Fruit fly (Drosophila melanogaster) whole organism, embryonic: Measurements from ENCODE around the gene gcm.

Source experiments
- CG10209 ChIP-seq: fragments of 200-800 bp; sonication (Bioruptor generic); optimal IDR thresholded peaks from 3 replicates; lab custom pipeline; 2017; ENCODE audit warnings: missing biosample characterization, mild to moderate bottlenecking, missing genetic modification characterization, missing genetic modification reagents
- CG10979 ChIP-seq: fragments of 200-800 bp; sonication (Bioruptor generic); optimal IDR thresholded peaks from 2 replicates; lab custom pipeline; 2018; ENCODE audit warnings: missing biosample characterization, mild to moderate bottlenecking, missing genetic modification characterization, moderate library complexity
- CG11504 ChIP-seq: fragments of 200-800 bp; sonication (Bioruptor generic); optimal IDR thresholded peaks from 3 replicates; lab custom pipeline; 2019; ENCODE audit warnings: missing biosample characterization, mild to moderate bottlenecking, missing genetic modification characterization, moderate library complexity
- CG12104 ChIP-seq: fragments of 200-800 bp; sonication (Bioruptor generic); optimal IDR thresholded peaks from 3 replicates; lab custom pipeline; 2016; ENCODE audit warnings: missing biosample characterization, missing genetic modification characterization
- CG12155 ChIP-seq: fragments of 200-800 bp; sonication (Bioruptor generic); optimal IDR thresholded peaks from 3 replicates; lab custom pipeline; 2016; ENCODE audit warnings: missing biosample characterization, missing genetic modification characterization
- CG12299 ChIP-seq: fragments of 200-800 bp; sonication (Bioruptor generic); optimal IDR thresholded peaks from 2 replicates; lab custom pipeline; 2018; ENCODE audit warnings: missing biosample characterization, mild to moderate bottlenecking, missing genetic modification characterization
- CG15269 ChIP-seq: fragments of 200-800 bp; sonication (Bioruptor generic); optimal IDR thresholded peaks from 2 replicates; lab custom pipeline; 2018; ENCODE audit warnings: missing biosample characterization, mild to moderate bottlenecking, missing genetic modification characterization, moderate library complexity
- CG16815 ChIP-seq: fragments of 200-800 bp; sonication (Bioruptor generic); optimal IDR thresholded peaks from 3 replicates; lab custom pipeline; 2017; ENCODE audit warnings: missing biosample characterization, mild to moderate bottlenecking, missing genetic modification characterization
- CG17385 ChIP-seq: fragments of 200-800 bp; sonication (Bioruptor generic); optimal IDR thresholded peaks from 3 replicates; lab custom pipeline; 2018; ENCODE audit warnings: missing biosample characterization, mild to moderate bottlenecking, missing genetic modification characterization
- CG17568 ChIP-seq: fragments of 200-800 bp; sonication (Bioruptor generic); optimal IDR thresholded peaks from 2 replicates; lab custom pipeline; 2018; ENCODE audit warnings: missing biosample characterization, mild to moderate bottlenecking, missing genetic modification characterization, moderate library complexity
- CG18476 ChIP-seq: fragments of 200-800 bp; sonication (Bioruptor generic); optimal IDR thresholded peaks from 2 replicates; lab custom pipeline; 2016; ENCODE audit warnings: missing biosample characterization, mild to moderate bottlenecking, missing genetic modification characterization
- CG3281 ChIP-seq: fragments of 200-800 bp; sonication (Bioruptor generic); optimal IDR thresholded peaks from 3 replicates; lab custom pipeline; 2017; ENCODE audit warnings: missing biosample characterization, mild to moderate bottlenecking, missing genetic modification characterization
- CG3407 ChIP-seq: fragments of 200-800 bp; sonication (Bioruptor generic); optimal IDR thresholded peaks from 2 replicates; lab custom pipeline; 2018; ENCODE audit warnings: missing biosample characterization, mild to moderate bottlenecking, missing genetic modification characterization
- CG3726 ChIP-seq: fragments of 200-800 bp; sonication (Bioruptor generic); IDR thresholded peaks from 3 replicates; pipeline ENCODE4, ENCODE4 v1.3.6; 2022; ENCODE audit warnings: missing biosample characterization, missing genetic modification characterization
- CG4617 ChIP-seq: fragments of 200-800 bp; sonication (Bioruptor generic); optimal IDR thresholded peaks from 3 replicates; lab custom pipeline; 2016; ENCODE audit warnings: missing biosample characterization, missing genetic modification characterization, borderline replicate concordance
- CG7839 ChIP-seq: fragments of 200-800 bp; sonication (Bioruptor generic); optimal IDR thresholded peaks from 3 replicates; lab custom pipeline; 2018; ENCODE audit warnings: missing biosample characterization, mild to moderate bottlenecking, missing genetic modification characterization, moderate library complexity
- CG8359 ChIP-seq: fragments of 200-800 bp; sonication (Bioruptor generic); optimal IDR thresholded peaks from 2 replicates; lab custom pipeline; 2017; ENCODE audit warnings: missing biosample characterization, mild to moderate bottlenecking, missing genetic modification characterization, borderline replicate concordance
- CG8388 ChIP-seq: fragments of 200-800 bp; sonication (Bioruptor generic); optimal IDR thresholded peaks from 2 replicates; lab custom pipeline; 2019; ENCODE audit warnings: missing biosample characterization, mild to moderate bottlenecking, missing genetic modification characterization, moderate library complexity
- CG8478 ChIP-seq: fragments of >200 bp; optimal IDR thresholded peaks from 2 replicates; lab custom pipeline; 2018
- CoRest ChIP-seq: fragments of 200-800 bp; sonication (Bioruptor generic); optimal IDR thresholded peaks from 3 replicates; lab custom pipeline; 2018; ENCODE audit warnings: missing biosample characterization, mild to moderate bottlenecking, missing genetic modification characterization, moderate library complexity
- D ChIP-seq, 2 experiments: fragments of 200-800 bp in 1 of 2; fragments of >200 bp in 1 of 2; sonication (Bioruptor generic) in 1 of 2; optimal IDR thresholded peaks; 2 replicates in 1 of 2; 3 replicates in 1 of 2; lab custom pipeline; 2017; ENCODE audit warnings: mild to moderate bottlenecking in 1 of 2, missing biosample characterization in 1 of 2, missing genetic modification characterization in 1 of 2, missing genetic modification reagents in 1 of 2
- D19A ChIP-seq: fragments of 200-800 bp; optimal IDR thresholded peaks from 3 replicates; lab custom pipeline; 2019; ENCODE audit warnings: missing biosample characterization, mild to moderate bottlenecking, missing genetic modification characterization, moderate library complexity
- Dad ChIP-seq: fragments of 200-800 bp; sonication (Bioruptor generic); optimal IDR thresholded peaks from 3 replicates; lab custom pipeline; 2016; ENCODE audit warnings: missing biosample characterization, missing genetic modification characterization
- Dp ChIP-seq: fragments of 200-800 bp; sonication (Bioruptor generic); optimal IDR thresholded peaks from 2 replicates; lab custom pipeline; 2018; ENCODE audit warnings: missing biosample characterization, mild to moderate bottlenecking, missing genetic modification characterization, moderate library complexity
- Ets65A ChIP-seq: fragments of 200-800 bp; sonication (Bioruptor generic); peaks from one replicate; lab custom pipeline; 2016; ENCODE audit warnings: missing biosample characterization, missing genetic modification characterization
- HLH4C ChIP-seq: fragments of 200-800 bp; sonication (Bioruptor generic); IDR thresholded peaks from 3 replicates; pipeline ENCODE4 v1.3.6; 2022; ENCODE audit warnings: missing biosample characterization, missing genetic modification characterization; ENCODE audit not compliant: partially characterized antibody
- HmgZ ChIP-seq: fragments of 200-800 bp; sonication (Bioruptor generic); optimal IDR thresholded peaks from 2 replicates; lab custom pipeline; 2018; ENCODE audit warnings: missing biosample characterization, mild to moderate bottlenecking, missing genetic modification characterization
- Hr78 ChIP-seq, 2 experiments: fragments of 200-800 bp in 1 of 2; fragments of >200 bp in 1 of 2; sonication (Bioruptor generic) in 1 of 2; optimal IDR thresholded peaks; 2 replicates each; lab custom pipeline; 2017 to 2019; ENCODE audit warnings: missing biosample characterization in 2 of 2, missing genetic modification characterization in 2 of 2, mild to moderate bottlenecking in 1 of 2, moderate library complexity in 1 of 2
- MBD-R2 ChIP-seq: fragments of 200-800 bp; sonication (Bioruptor generic); IDR thresholded peaks from 2 replicates; pipeline ENCODE4 v1.3.6; 2022; ENCODE audit warnings: missing biosample characterization, missing genetic modification characterization
- Meics ChIP-seq: fragments of 200-800 bp; sonication (Bioruptor generic); optimal IDR thresholded peaks from 2 replicates; lab custom pipeline; 2017; ENCODE audit warnings: missing biosample characterization, mild to moderate bottlenecking, missing genetic modification characterization
- Nf-YA ChIP-seq: fragments of 200-800 bp; sonication (Bioruptor generic); IDR thresholded peaks from 2 replicates; pipeline ENCODE4 v1.3.6; 2022; ENCODE audit warnings: missing biosample characterization, missing genetic modification characterization
- Pdp1 ChIP-seq, 2 experiments: fragments of 200-800 bp; sonication (Bioruptor generic); optimal IDR thresholded peaks; 3 replicates each; lab custom pipeline; 2016; ENCODE audit warnings: missing biosample characterization in 2 of 2, missing genetic modification characterization in 2 of 2, mild to moderate bottlenecking in 1 of 2, moderate library complexity in 1 of 2
- Sox102F ChIP-seq: fragments of 200-800 bp; sonication (Bioruptor generic); optimal IDR thresholded peaks from 2 replicates; lab custom pipeline; 2018; ENCODE audit warnings: missing biosample characterization, mild to moderate bottlenecking, missing genetic modification characterization, moderate library complexity
- abd-A ChIP-seq: fragments of 200-800 bp; sonication (Bioruptor generic); optimal IDR thresholded peaks from 3 replicates; lab custom pipeline; 2019; ENCODE audit warnings: missing biosample characterization, mild to moderate bottlenecking, missing genetic modification characterization, moderate library complexity
- crc ChIP-seq: fragments of 200-800 bp; sonication (Bioruptor generic); optimal IDR thresholded peaks from 2 replicates; lab custom pipeline; 2016; ENCODE audit warnings: missing biosample characterization, missing genetic modification characterization
- dysf ChIP-seq: fragments of 200-800 bp; sonication (Bioruptor generic); IDR thresholded peaks from 3 replicates; pipeline ENCODE4 v1.3.6; 2022; ENCODE audit warnings: missing biosample characterization, missing genetic modification characterization
- gfzf ChIP-seq: fragments of 200-800 bp; sonication (Bioruptor generic); optimal IDR thresholded peaks from 2 replicates; lab custom pipeline; 2016; ENCODE audit warnings: missing biosample characterization, mild to moderate bottlenecking, missing genetic modification characterization, moderate library complexity
- gsb ChIP-seq: fragments of 200-800 bp; sonication (Bioruptor generic); IDR thresholded peaks from 2 replicates; pipeline ENCODE4 v1.3.6; 2022; ENCODE audit warnings: missing biosample characterization, missing genetic modification characterization
- kah ChIP-seq: fragments of 200-800 bp; sonication (Bioruptor generic); optimal IDR thresholded peaks from 2 replicates; lab custom pipeline; 2018; ENCODE audit warnings: missing biosample characterization, mild to moderate bottlenecking, missing genetic modification characterization
- lmd ChIP-seq: fragments of 200-800 bp; sonication (Bioruptor generic); IDR thresholded peaks from 2 replicates; pipeline ENCODE4 v1.3.6; 2022; ENCODE audit warnings: missing biosample characterization, missing genetic modification characterization
- lola ChIP-seq, 3 experiments: fragments of >200 bp in 2 of 3; fragments of 200-800 bp in 1 of 3; sonication (Bioruptor generic) in 1 of 3; optimal IDR thresholded peaks; 2 replicates each; lab custom pipeline; 2017 to 2019; ENCODE audit warnings: missing biosample characterization in 3 of 3, missing genetic modification characterization in 3 of 3, mild to moderate bottlenecking in 1 of 3, moderate library complexity in 1 of 3
- row ChIP-seq: fragments of 200-800 bp; sonication (Bioruptor generic); IDR thresholded peaks from 3 replicates; pipeline ENCODE4 v1.3.6; 2022; ENCODE audit warnings: missing biosample characterization, missing genetic modification characterization
- shn ChIP-seq: fragments of 200-800 bp; sonication (Bioruptor generic); optimal IDR thresholded peaks from 3 replicates; lab custom pipeline; 2016; ENCODE audit warnings: missing biosample characterization, missing genetic modification characterization
- tgo ChIP-seq: fragments of 200-800 bp; sonication (Bioruptor generic); IDR thresholded peaks from 3 replicates; pipeline ENCODE4 v1.3.6; 2022; ENCODE audit warnings: missing biosample characterization, missing genetic modification characterization
- unc-4 ChIP-seq: fragments of 200-800 bp; sonication (Bioruptor generic); IDR thresholded peaks from 2 replicates; pipeline ENCODE4 v1.3.6; 2022; ENCODE audit warnings: missing biosample characterization, missing genetic modification characterization; ENCODE audit not compliant: partially characterized antibody
- usp ChIP-seq: fragments of >200 bp; optimal IDR thresholded peaks from 2 replicates; lab custom pipeline; 2017; ENCODE audit warnings: missing biosample characterization, missing genetic modification characterization
- vnd ChIP-seq: fragments of 200-800 bp; sonication (Bioruptor generic); IDR thresholded peaks from 3 replicates; pipeline ENCODE4 v1.3.6; 2022; ENCODE audit warnings: missing biosample characterization, missing genetic modification characterization; ENCODE audit not compliant: partially characterized antibody
- wdn ChIP-seq: fragments of 200-800 bp; sonication (Bioruptor generic); IDR thresholded peaks from 2 replicates; pipeline ENCODE4 v1.3.6; 2022; ENCODE audit warnings: missing biosample characterization, missing genetic modification characterization
- wek ChIP-seq: fragments of 200-800 bp; sonication (Bioruptor generic); optimal IDR thresholded peaks from 3 replicates; lab custom pipeline; 2018; ENCODE audit warnings: missing biosample characterization, mild to moderate bottlenecking, missing genetic modification characterization, moderate library complexity

gcm gene

dm6 chr2L:9617908-9618307 is 36.4 kb upstream of the gcm start (continued):
- TF ChIP-seq CG12299 (no peak), row (peak; percentile 45), CG11504 (peak; percentile 61), D (optimal IDR thresholded peaks at IDR 0.05; lab: Kevin White, UChicago) (no peak), D (GFP tag; optimal IDR thresholded peaks at IDR 0.05; lab: Kevin White, UChicago) (no peak), CG8388 (GFP tag; lab: Kevin White, UChicago) (no peak), HmgZ (tag; lab: Kevin White, UChicago) (no peak), CoRest (peak; percentile 34), lola (GFP tag; optimal IDR thresholded peaks at IDR 0.05; lab: Kevin White, UChicago) (no peak), CG10209 (GFP tag; lab: Kevin White, UChicago) (peak; percentile 6), abd-A (no peak), gsb (no peak), CG3407 (no peak), MBD-R2 (GFP tag; lab: Robert Waterston, UW) (no peak), CG12155 (no peak), unc-4 (GFP tag; lab: Robert Waterston, UW) (no peak), dysf (GFP tag; lab: Robert Waterston, UW) (0 out of 3 replicates have a peak, but pooled peaks have one; percentile 16), CG8359 (no peak), CG3281 (GFP tag; lab: Kevin White, UChicago) (peak; percentile 6), wek (GFP tag; lab: Kevin White, UChicago) (no peak), CG8478 (lab: Kevin White, UChicago) (no peak), D19A (tag; lab: Kevin White, UChicago) (peak; percentile 17), CG12104 (GFP tag; lab: Kevin White, UChicago) (peak; percentile 25), vnd (no peak), Nf-YA (no peak), lmd (GFP tag; lab: Robert Waterston, UW) (no peak), Sox102F (GFP tag; lab: Kevin White, UChicago) (peak; percentile 59), kah (no peak), Dp (no peak), CG10979 (tag; lab: Kevin White, UChicago) (peak; percentile 23), Ets65A (peak; percentile 9), Meics (GFP tag; lab: Kevin White, UChicago) (peak; percentile 11), CG17568 (GFP tag; lab: Kevin White, UChicago) (no peak), wdn (GFP tag; lab: Robert Waterston, UW) (no peak), shn (GFP tag; lab: Kevin White, UChicago) (no peak), Dad (GFP tag; lab: Kevin White, UChicago) (no peak), Hr78 (GFP tag; optimal IDR thresholded peaks at IDR 0.05; lab: Kevin White, UChicago) (no peak), CG15269 (tag; lab: Kevin White, UChicago) (peak; percentile 42), CG18476 (GFP tag; lab: Kevin White, UChicago) (no peak), Pdp1 (GFP tag; optimal IDR thresholded peaks at IDR 0.05; lab: Kevin White, UChicago) (peak in 1 of 2 experiments; percentile 38), CG17385 (GFP tag; lab: Kevin White, UChicago) (peak; percentile 26), CG7839 (tag; lab: Kevin White, UChicago) (peak; percentile 25), tgo (GFP tag; lab: Robert Waterston, UW) (0 out of 3 replicates have a peak, but pooled peaks have one; percentile 24), usp (GFP tag; lab: Kevin White, UChicago) (no peak), CG4617 (GFP tag; lab: Kevin White, UChicago) (no peak), HLH4C (GFP tag; lab: Robert Waterston, UW) (no peak), crc (GFP tag; lab: Kevin White, UChicago) (no peak), gfzf (GFP tag; lab: Kevin White, UChicago) (no peak), CG3726 (GFP tag; lab: Robert Waterston, UW) (no peak), CG16815 (no peak)
